Worm (Caenorhabditis elegans): ENCODE measurements around the gene inx-11.

DNA sequence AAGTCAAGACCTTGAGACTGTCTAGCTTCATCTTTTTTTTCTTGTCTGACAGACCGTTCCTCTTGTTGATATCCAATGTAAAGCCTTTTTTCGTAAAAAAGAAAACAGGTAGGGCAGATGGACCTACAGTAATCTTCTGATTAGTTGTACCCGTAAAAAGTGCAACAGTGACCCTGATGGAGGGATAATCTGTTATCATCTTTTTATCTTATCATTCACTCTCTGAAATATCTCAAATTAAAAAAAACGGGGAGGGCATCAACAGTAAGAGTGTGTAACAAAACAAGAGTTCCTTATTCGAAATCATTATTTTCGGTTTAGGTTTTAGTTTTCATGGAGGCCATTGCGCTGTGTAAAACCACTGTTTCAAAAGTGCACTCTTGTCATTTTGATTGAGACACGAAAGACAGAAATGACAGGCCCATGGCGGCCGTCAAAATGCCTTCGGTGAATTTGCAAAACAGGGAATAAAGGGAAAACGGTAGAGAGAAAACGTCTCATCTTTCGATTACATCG is 46.7 kb downstream of the inx-11 start:
- TF ChIP-seq him-1 (tag; optimal IDR thresholded peaks at IDR 0.05) = no peak
- no peak for TF ChIP-seq W03F9.2 (tag; optimal IDR thresholded peaks at IDR 0.05)

All from whole organism, L4/young adult.